Fruit fly (Drosophila melanogaster): ENCODE results near the gene Herc4.

dm6 chr3L:1280890-1281622 is 32.4 kb upstream of the Herc4 start:
- TF ChIP-seq CG33017 (tag; optimal IDR thresholded peaks at IDR 0.05) (no peak), Clk (GFP tag; optimal IDR thresholded peaks at IDR 0.05) (no peak)

Data from whole organism, adult.